Fruit fly (Drosophila melanogaster) whole organism, embryonic: ENCODE data around the gene Gr98c.

ENCODE experiments used
- CG10543 ChIP-seq: fragments of 200-800 bp; sonication (Bioruptor generic); optimal IDR thresholded peaks from 3 replicates; lab custom pipeline; 2017; ENCODE audit warnings: missing biosample characterization, mild to moderate bottlenecking, missing genetic modification characterization, moderate library complexity
- CG12744 ChIP-seq: fragments of 200-800 bp; sonication (Bioruptor generic); optimal IDR thresholded peaks from 2 replicates; lab custom pipeline; 2016; ENCODE audit warnings: missing biosample characterization, missing genetic modification characterization
- CG13424 ChIP-seq: fragments of 200-800 bp; sonication (Bioruptor generic); optimal IDR thresholded peaks from 2 replicates; lab custom pipeline; 2019; ENCODE audit warnings: missing biosample characterization, mild to moderate bottlenecking, missing genetic modification characterization, moderate library complexity
- CG14710 ChIP-seq: fragments of 200-800 bp; sonication (Bioruptor generic); optimal IDR thresholded peaks from 3 replicates; lab custom pipeline; 2019; ENCODE audit warnings: missing biosample characterization, mild to moderate bottlenecking, missing genetic modification characterization, moderate library complexity
- CG15073 ChIP-seq: fragments of 200-800 bp; sonication (Bioruptor generic); optimal IDR thresholded peaks from 2 replicates; lab custom pipeline; 2016; ENCODE audit warnings: missing biosample characterization, missing genetic modification characterization
- CG17802 ChIP-seq: fragments of 200-800 bp; sonication (Bioruptor generic); optimal IDR thresholded peaks from 2 replicates; lab custom pipeline; 2018; ENCODE audit warnings: missing biosample characterization, mild to moderate bottlenecking, missing genetic modification characterization, moderate library complexity
- CG1792 ChIP-seq: fragments of 200-800 bp; sonication (Bioruptor generic); optimal IDR thresholded peaks from 2 replicates; lab custom pipeline; 2016; ENCODE audit warnings: missing biosample characterization, missing genetic modification characterization
- CG2678 ChIP-seq: fragments of 200-800 bp; sonication (Bioruptor generic); optimal IDR thresholded peaks from 3 replicates; lab custom pipeline; 2019; ENCODE audit warnings: missing biosample characterization, mild to moderate bottlenecking, missing genetic modification characterization, moderate library complexity
- CG2875 ChIP-seq: fragments of 200-800 bp; sonication (Bioruptor generic); optimal IDR thresholded peaks from 2 replicates; lab custom pipeline; 2017; ENCODE audit warnings: missing biosample characterization, mild to moderate bottlenecking, missing genetic modification characterization, missing genetic modification reagents
- CG30020 ChIP-seq: fragments of 200-800 bp; optimal IDR thresholded peaks from 2 replicates; lab custom pipeline; 2019; ENCODE audit warnings: missing biosample characterization, mild to moderate bottlenecking, missing genetic modification characterization, moderate library complexity
- CG3065 ChIP-seq: fragments of 200-800 bp; sonication (Bioruptor generic); optimal IDR thresholded peaks from 2 replicates; lab custom pipeline; 2016; ENCODE audit warnings: missing biosample characterization, missing genetic modification characterization
- CG4424 ChIP-seq: fragments of 200-800 bp; sonication (Bioruptor generic); optimal IDR thresholded peaks from 3 replicates; lab custom pipeline; 2016; ENCODE audit warnings: missing biosample characterization, missing genetic modification characterization
- CG5245 ChIP-seq: fragments of 200-800 bp; sonication (Bioruptor generic); optimal IDR thresholded peaks from 3 replicates; lab custom pipeline; 2016; ENCODE audit warnings: missing biosample characterization, missing genetic modification characterization
- CG7372 ChIP-seq: fragments of 200-800 bp; sonication (Bioruptor generic); IDR thresholded peaks from 2 replicates; pipeline ENCODE4 v1.3.6; 2022; ENCODE audit warnings: missing biosample characterization, missing genetic modification characterization
- CG7786 ChIP-seq: fragments of 200-800 bp; sonication (Bioruptor generic); optimal IDR thresholded peaks from 2 replicates; lab custom pipeline; 2016; ENCODE audit warnings: missing biosample characterization, missing genetic modification characterization
- CG7839 ChIP-seq: fragments of 200-800 bp; sonication (Bioruptor generic); optimal IDR thresholded peaks from 3 replicates; lab custom pipeline; 2018; ENCODE audit warnings: missing biosample characterization, mild to moderate bottlenecking, missing genetic modification characterization, moderate library complexity
- CG9437 ChIP-seq: fragments of 200-800 bp; sonication (Bioruptor generic); optimal IDR thresholded peaks from 2 replicates; lab custom pipeline; 2018; ENCODE audit warnings: missing biosample characterization, mild to moderate bottlenecking, missing genetic modification characterization
- CrebB ChIP-seq: fragments of 200-800 bp; sonication (Bioruptor generic); optimal IDR thresholded peaks from 3 replicates; lab custom pipeline; 2018; ENCODE audit warnings: missing biosample characterization, mild to moderate bottlenecking, missing genetic modification characterization
- E2f1 ChIP-seq: fragments of 200-800 bp; sonication (Bioruptor generic); IDR thresholded peaks from 2 replicates; pipeline ENCODE4 v1.3.6; 2022; ENCODE audit warnings: missing biosample characterization, missing genetic modification characterization
- E2f2 ChIP-seq: fragments of 200-800 bp; sonication (Bioruptor generic); IDR thresholded peaks from 2 replicates; pipeline ENCODE4 v1.3.6; 2022; ENCODE audit warnings: missing biosample characterization, missing genetic modification characterization
- HLHmδ ChIP-seq: fragments of 200-800 bp; sonication (Bioruptor generic); optimal IDR thresholded peaks from 2 replicates; lab custom pipeline; 2018; ENCODE audit warnings: missing biosample characterization, mild to moderate bottlenecking, missing genetic modification characterization, moderate library complexity
- Lpt ChIP-seq: fragments of >200 bp; optimal IDR thresholded peaks from 2 replicates; lab custom pipeline; 2018; ENCODE audit warnings: missing biosample characterization, missing genetic modification characterization
- MESR4 ChIP-seq: fragments of 200-800 bp; sonication (Bioruptor generic); optimal IDR thresholded peaks from 2 replicates; lab custom pipeline; 2018; ENCODE audit warnings: missing biosample characterization, mild to moderate bottlenecking, missing genetic modification characterization, moderate library complexity
- Mad ChIP-seq: fragments of 200-800 bp; sonication (Bioruptor generic); optimal IDR thresholded peaks from 2 replicates; lab custom pipeline; 2016; ENCODE audit warnings: missing biosample characterization, missing genetic modification characterization
- NC2β ChIP-seq: fragments of 200-800 bp; sonication (Bioruptor generic); optimal IDR thresholded peaks from 2 replicates; lab custom pipeline; 2016; ENCODE audit warnings: missing biosample characterization, missing genetic modification characterization
- Neu2 ChIP-seq: fragments of 200-800 bp; sonication (Bioruptor generic); optimal IDR thresholded peaks from 3 replicates; lab custom pipeline; 2016; ENCODE audit warnings: missing biosample characterization, missing genetic modification characterization, borderline replicate concordance
- bab2 ChIP-seq: fragments of 200-800 bp; sonication (Bioruptor generic); optimal IDR thresholded peaks from 2 replicates; lab custom pipeline; 2016; ENCODE audit warnings: missing biosample characterization, missing genetic modification characterization
- bigmax ChIP-seq: fragments of 200-800 bp; sonication (Bioruptor generic); optimal IDR thresholded peaks from 2 replicates; lab custom pipeline; 2018; ENCODE audit warnings: missing biosample characterization, mild to moderate bottlenecking, missing genetic modification characterization
- cas ChIP-seq: fragments of 200-800 bp; sonication (Bioruptor generic); IDR thresholded peaks from 2 replicates; pipeline ENCODE4 v1.3.6; 2022; ENCODE audit warnings: missing biosample characterization, missing genetic modification characterization
- crp ChIP-seq, 2 experiments: fragments of 200-800 bp; sonication (Bioruptor generic); optimal IDR thresholded peaks; 2 replicates in 1 of 2; 3 replicates in 1 of 2; lab custom pipeline; 2017; ENCODE audit warnings: missing biosample characterization in 2 of 2, missing genetic modification characterization in 2 of 2, mild to moderate bottlenecking in 1 of 2, moderate library complexity in 1 of 2
- danr ChIP-seq: fragments of 200-800 bp; sonication (Bioruptor generic); IDR thresholded peaks from 2 replicates; pipeline ENCODE4 v1.3.6; 2022; ENCODE audit warnings: missing biosample characterization, missing genetic modification characterization
- ems ChIP-seq: fragments of 200-800 bp; sonication (Bioruptor generic); optimal IDR thresholded peaks from 3 replicates; lab custom pipeline; 2016; ENCODE audit warnings: missing biosample characterization, missing genetic modification characterization
- exex ChIP-seq: fragments of 200-800 bp; sonication (Bioruptor generic); optimal IDR thresholded peaks from 4 replicates; lab custom pipeline; 2018; ENCODE audit warnings: missing biosample characterization, mild to moderate bottlenecking, missing genetic modification characterization, moderate library complexity
- grau ChIP-seq: fragments of 200-800 bp; optimal IDR thresholded peaks from 3 replicates; lab custom pipeline; 2019; ENCODE audit warnings: missing biosample characterization, mild to moderate bottlenecking, missing genetic modification characterization, moderate library complexity
- h ChIP-seq: fragments of >200 bp; optimal IDR thresholded peaks from 2 replicates; lab custom pipeline; 2017
- her ChIP-seq: fragments of 200-800 bp; sonication (Bioruptor generic); optimal IDR thresholded peaks from 2 replicates; lab custom pipeline; 2016; ENCODE audit warnings: missing biosample characterization, missing genetic modification characterization
- insv ChIP-seq, 2 experiments: fragments of 200-800 bp; sonication (Bioruptor generic); optimal IDR thresholded peaks; 3 replicates each; lab custom pipeline; 2016 to 2018; ENCODE audit warnings: missing biosample characterization in 2 of 2, missing genetic modification characterization in 2 of 2
- lola ChIP-seq, 3 experiments: fragments of >200 bp in 2 of 3; fragments of 200-800 bp in 1 of 3; sonication (Bioruptor generic) in 1 of 3; optimal IDR thresholded peaks; 2 replicates each; lab custom pipeline; 2017 to 2019; ENCODE audit warnings: missing biosample characterization in 3 of 3, missing genetic modification characterization in 3 of 3, mild to moderate bottlenecking in 1 of 3, moderate library complexity in 1 of 3
- lov ChIP-seq, 2 experiments: fragments of 200-800 bp in 1 of 2; fragments of >200 bp in 1 of 2; sonication (Bioruptor generic) in 1 of 2; IDR thresholded peaks in 1 of 2; optimal IDR thresholded peaks in 1 of 2; 2 replicates in 1 of 2; 3 replicates in 1 of 2; pipeline versions ENCODE4 v1.3.6 to Lab custom; 2017 to 2022; ENCODE audit warnings: missing biosample characterization in 1 of 2, missing genetic modification characterization in 1 of 2
- maf-S ChIP-seq: fragments of 200-800 bp; sonication (Bioruptor generic); optimal IDR thresholded peaks from 2 replicates; lab custom pipeline; 2016; ENCODE audit warnings: missing biosample characterization, missing genetic modification characterization
- mam ChIP-seq: fragments of 200-800 bp; sonication (Bioruptor generic); optimal IDR thresholded peaks from 3 replicates; lab custom pipeline; 2016; ENCODE audit warnings: missing biosample characterization, missing genetic modification characterization
- mirr ChIP-seq: fragments of 200-800 bp; sonication (Bioruptor generic); optimal IDR thresholded peaks from 3 replicates; lab custom pipeline; 2018; ENCODE audit warnings: missing biosample characterization, mild to moderate bottlenecking, missing genetic modification characterization
- nau ChIP-seq: fragments of 200-800 bp; sonication (Bioruptor generic); optimal IDR thresholded peaks from 3 replicates; lab custom pipeline; 2017; ENCODE audit warnings: missing biosample characterization, mild to moderate bottlenecking, missing genetic modification characterization, missing genetic modification reagents
- otp ChIP-seq: fragments of 200-800 bp; sonication (Bioruptor generic); IDR thresholded peaks from 3 replicates; pipeline ENCODE4, ENCODE4 v1.3.6; 2022; ENCODE audit warnings: missing biosample characterization, missing genetic modification characterization
- rib ChIP-seq: fragments of 200-800 bp; sonication (Bioruptor generic); IDR thresholded peaks from 2 replicates; pipeline ENCODE4 v1.3.6; 2022; ENCODE audit warnings: missing biosample characterization, missing genetic modification characterization
- schlank ChIP-seq: fragments of 200-800 bp; sonication (Bioruptor generic); optimal IDR thresholded peaks from 2 replicates; lab custom pipeline; 2018; ENCODE audit warnings: missing biosample characterization, mild to moderate bottlenecking, missing genetic modification characterization
- slbo ChIP-seq: fragments of 200-800 bp; sonication (Bioruptor generic); IDR thresholded peaks from 2 replicates; pipeline ENCODE4 v1.3.6; 2022; ENCODE audit warnings: missing biosample characterization, missing genetic modification characterization
- stwl ChIP-seq: fragments of 200-800 bp; sonication (Bioruptor generic); optimal IDR thresholded peaks from 3 replicates; lab custom pipeline; 2018; ENCODE audit warnings: missing biosample characterization, mild to moderate bottlenecking, missing genetic modification characterization, moderate library complexity
- wdn ChIP-seq: fragments of 200-800 bp; sonication (Bioruptor generic); IDR thresholded peaks from 2 replicates; pipeline ENCODE4 v1.3.6; 2022; ENCODE audit warnings: missing biosample characterization, missing genetic modification characterization
- zfh2 ChIP-seq: fragments of 200-800 bp; sonication (Bioruptor generic); optimal IDR thresholded peaks from 2 replicates; lab custom pipeline; 2016; ENCODE audit warnings: missing biosample characterization, missing genetic modification characterization

The Gr98c gene

dm6 chr3R:27581890-27582487, 37.7 kb downstream of the Gr98c start, which contains the start of gene wdb (continued):
- TF ChIP-seq zfh2 (peak; percentile 83), CG7786 (GFP tag; lab: Kevin White, UChicago) (peak; percentile 43), CG13424 (tag; lab: Kevin White, UChicago) (peak; percentile 31), CG30020 (tag; lab: Kevin White, UChicago) (no peak), Mad (GFP tag; lab: Kevin White, UChicago) (no peak), CG1792 (GFP tag; lab: Kevin White, UChicago) (peak; percentile 6), grau (tag; lab: Kevin White, UChicago) (peak; percentile 44), CrebB (tag; lab: Kevin White, UChicago) (no peak), ems (GFP tag; lab: Kevin White, UChicago) (peak; percentile 57), MESR4 (peak; percentile 93), rib (no peak), CG14710 (tag; lab: Kevin White, UChicago) (no peak), h (lab: Kevin White, UChicago) (no peak), CG5245 (GFP tag; lab: Kevin White, UChicago) (peak; percentile 32), exex (no peak), crp (GFP tag; optimal IDR thresholded peaks at IDR 0.05; lab: Kevin White, UChicago) (no peak), NC2β (no peak), CG2678 (tag; lab: Kevin White, UChicago) (no peak), slbo (GFP tag; lab: Robert Waterston, UW) (no peak), stwl (tag; lab: Kevin White, UChicago) (no peak), mam (GFP tag; lab: Kevin White, UChicago) (peak; percentile 78), maf-S (GFP tag; lab: Kevin White, UChicago) (peak; percentile 44), CG9437 (GFP tag; lab: Kevin White, UChicago) (peak; percentile 43), her (GFP tag; lab: Kevin White, UChicago) (no peak), wdn (GFP tag; lab: Robert Waterston, UW) (no peak), mirr (peak; percentile 36), insv (GFP tag; optimal IDR thresholded peaks at IDR 0.05; lab: Kevin White, UChicago) (peak in 1 of 2 experiments; percentile 48), E2f1 (GFP tag; lab: Robert Waterston, UW) (no peak), lov (optimal IDR thresholded peaks at IDR 0.05; lab: Kevin White, UChicago) (no peak), lov (GFP tag; IDR thresholded peaks at IDR 0.05; lab: Robert Waterston, UW) (no peak), CG7372 (GFP tag; lab: Robert Waterston, UW) (no peak), schlank (tag; lab: Kevin White, UChicago) (peak; percentile 42), otp (no peak), bab2 (GFP tag; lab: Kevin White, UChicago) (peak; percentile 46), nau (GFP tag; lab: Kevin White, UChicago) (no peak), lola (GFP tag; optimal IDR thresholded peaks at IDR 0.05; lab: Kevin White, UChicago) (no peak), Lpt (GFP tag; lab: Kevin White, UChicago) (no peak), cas (no peak), CG12744 (peak; percentile 56), CG3065 (no peak), CG10543 (GFP tag; lab: Kevin White, UChicago) (peak; percentile 28), E2f2 (GFP tag; lab: Robert Waterston, UW) (no peak), danr (no peak), CG4424 (GFP tag; lab: Kevin White, UChicago) (peak; percentile 46), CG7839 (tag; lab: Kevin White, UChicago) (no peak), CG2875 (GFP tag; lab: Kevin White, UChicago) (no peak), CG15073 (no peak), CG17802 (tag; lab: Kevin White, UChicago) (peak; percentile 76), bigmax (no peak), Neu2 (GFP tag; lab: Kevin White, UChicago) (no peak), HLHmδ (peak; percentile 20)
